Worm (Caenorhabditis elegans) whole organism, L4/young adult: Measurements from ENCODE around the gene pqn-84.

Experiments
- dao-5 ChIP-seq: sonication (generic microtip); optimal IDR thresholded peaks from 2 replicates; lab custom pipeline; 2016; ENCODE audit warnings: missing genotype, missing genetic modification characterization, moderate library complexity, missing compliant biosample characterization
- him-1 ChIP-seq: sonication (generic microtip); optimal IDR thresholded peaks from 2 replicates; lab custom pipeline; 2016; ENCODE audit warnings: missing genotype, missing genetic modification reagents, missing genetic modification characterization, missing compliant biosample characterization

DNA sequence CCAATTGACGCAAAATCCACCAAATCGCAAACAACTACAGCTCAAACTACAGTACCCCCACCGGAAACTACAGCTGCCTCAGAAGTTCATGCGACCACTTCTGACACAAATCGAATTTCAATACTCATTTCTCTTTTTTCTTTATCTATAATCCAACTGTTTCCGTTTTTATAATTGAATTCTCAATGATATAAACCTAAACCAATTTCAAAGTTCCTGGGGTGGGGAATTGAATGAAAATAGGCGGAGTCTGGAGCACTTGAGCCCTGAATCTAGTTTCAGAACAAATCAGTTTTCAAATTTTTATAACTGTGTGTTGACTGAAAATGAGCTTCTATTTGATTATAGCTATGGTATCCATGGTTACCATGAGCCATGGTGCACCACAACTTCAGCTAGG lies 3.8 kb upstream of the pqn-84 start, which contains the start of gene Y41C4A.6:
- no peak for TF ChIP-seq dao-5 (tag; lab: Kevin White, UChicago)
- no peak for TF ChIP-seq him-1
